Worm (Caenorhabditis elegans) whole organism, mixed stage, embryonic: ENCODE results near the gene H03E18.1.

Experiments used
- M03D4.4 ChIP-seq: sonication (generic microtip); optimal IDR thresholded peaks from 2 replicates; lab custom pipeline; 2017; ENCODE audit warnings: mild to moderate bottlenecking, missing genetic modification characterization, missing compliant biosample characterization
- bed-3 ChIP-seq: fragments of 200-800 bp; sonication (Bioruptor generic); optimal IDR thresholded peaks from 3 replicates; lab custom pipeline; 2018; ENCODE audit warnings: mild to moderate bottlenecking, missing genetic modification characterization, moderate library complexity, missing compliant biosample characterization
- blmp-1 ChIP-seq: fragments of 150-350 bp; optimal IDR thresholded peaks from 2 replicates; lab custom pipeline; 2014; ENCODE audit warnings: missing biosample characterization, missing genetic modification characterization
- ceh-39 ChIP-seq: fragments of 150-350 bp; optimal IDR thresholded peaks from 2 replicates; lab custom pipeline; 2014; ENCODE audit warnings: missing biosample characterization, missing genetic modification characterization
- ceh-43 ChIP-seq: fragments of 200-800 bp; sonication (Bioruptor generic); optimal IDR thresholded peaks from 2 replicates; lab custom pipeline; 2018; ENCODE audit warnings: mild to moderate bottlenecking, missing genetic modification characterization, moderate library complexity, missing compliant biosample characterization
- ceh-83 ChIP-seq: fragments of 200-800 bp; sonication (Bioruptor generic); optimal IDR thresholded peaks from 2 replicates; lab custom pipeline; 2018; ENCODE audit warnings: mild to moderate bottlenecking, missing genetic modification characterization, missing compliant biosample characterization
- ces-1 ChIP-seq: fragments of 150-350 bp; optimal IDR thresholded peaks from 2 replicates; lab custom pipeline; 2014; ENCODE audit warnings: missing biosample characterization, missing genetic modification reagents, missing genetic modification characterization
- cnd-1 ChIP-seq: fragments of 200-800 bp; sonication (Bioruptor generic); optimal IDR thresholded peaks from 2 replicates; lab custom pipeline; 2018; ENCODE audit warnings: mild to moderate bottlenecking, missing genetic modification characterization, missing compliant biosample characterization
- drap-1 ChIP-seq: fragments of 200-800 bp; sonication (Bioruptor generic); optimal IDR thresholded peaks from 3 replicates; lab custom pipeline; 2018; ENCODE audit warnings: mild to moderate bottlenecking, missing genetic modification characterization, missing compliant biosample characterization
- elt-1 ChIP-seq: sonication (generic microtip); optimal IDR thresholded peaks from 2 replicates; lab custom pipeline; 2017; ENCODE audit warnings: missing genetic modification characterization, mild to moderate bottlenecking, missing compliant biosample characterization, antibody characterized with exemption, moderate library complexity, borderline replicate concordance; ENCODE audit not compliant: insufficient read depth
- elt-3 ChIP-seq: fragments of 150-350 bp; optimal IDR thresholded peaks from 2 replicates; lab custom pipeline; 2014; ENCODE audit warnings: missing biosample characterization, missing genetic modification characterization
- ham-2 ChIP-seq: fragments of 200-800 bp; sonication (Bioruptor generic); optimal IDR thresholded peaks from 2 replicates; lab custom pipeline; 2018; ENCODE audit warnings: mild to moderate bottlenecking, missing genetic modification characterization, missing compliant biosample characterization
- lin-13 ChIP-seq: fragments of 150-350 bp; optimal IDR thresholded peaks from 2 replicates; lab custom pipeline; 2014; ENCODE audit warnings: missing biosample characterization, missing genetic modification characterization
- lsy-2 ChIP-seq: fragments of 150-350 bp; optimal IDR thresholded peaks from 2 replicates; lab custom pipeline; 2014; ENCODE audit warnings: missing biosample characterization, missing genetic modification characterization
- mab-5 ChIP-seq: fragments of 150-350 bp; optimal IDR thresholded peaks from 2 replicates; lab custom pipeline; 2014; ENCODE audit warnings: missing biosample characterization, missing genetic modification characterization
- mls-2 ChIP-seq: sonication (generic microtip); optimal IDR thresholded peaks from 2 replicates; lab custom pipeline; 2016; ENCODE audit warnings: mild to moderate bottlenecking, missing genetic modification characterization, moderate library complexity, missing compliant biosample characterization
- nhr-2 ChIP-seq: fragments of 150-350 bp; optimal IDR thresholded peaks from 2 replicates; lab custom pipeline; 2014; ENCODE audit warnings: missing biosample characterization, missing genetic modification characterization
- nhr-237 ChIP-seq: fragments of 150-350 bp; optimal IDR thresholded peaks from 2 replicates; lab custom pipeline; 2014; ENCODE audit warnings: missing biosample characterization, missing genetic modification characterization
- nhr-28 ChIP-seq: fragments of 150-350 bp; optimal IDR thresholded peaks from 2 replicates; lab custom pipeline; 2014; ENCODE audit warnings: missing biosample characterization, missing genetic modification characterization
- nhr-76 ChIP-seq: sonication (generic microtip); optimal IDR thresholded peaks from 2 replicates; lab custom pipeline; 2017; ENCODE audit warnings: missing biosample characterization, missing genetic modification characterization
- sem-2 ChIP-seq: fragments of 200-800 bp; sonication (Bioruptor generic); optimal IDR thresholded peaks from 2 replicates; lab custom pipeline; 2018; ENCODE audit warnings: mild to moderate bottlenecking, missing genetic modification characterization, missing compliant biosample characterization
- snpc-4 ChIP-seq: fragments of 150-350 bp; optimal IDR thresholded peaks from 2 replicates; lab custom pipeline; 2014; ENCODE audit warnings: missing biosample characterization, missing genetic modification characterization
- sptf-1 ChIP-seq: sonication (generic microtip); optimal IDR thresholded peaks from 2 replicates; lab custom pipeline; 2017; ENCODE audit warnings: mild to moderate bottlenecking, missing genetic modification characterization, moderate library complexity, missing compliant biosample characterization
- tbx-8 ChIP-seq: fragments of 200-800 bp; sonication (Bioruptor generic); optimal IDR thresholded peaks from 2 replicates; lab custom pipeline; 2018; ENCODE audit warnings: mild to moderate bottlenecking, missing genetic modification characterization, moderate library complexity, missing compliant biosample characterization
- unc-120 ChIP-seq: sonication (generic microtip); optimal IDR thresholded peaks from 2 replicates; lab custom pipeline; 2017; ENCODE audit warnings: missing genetic modification characterization, missing compliant biosample characterization; ENCODE audit not compliant: poor library complexity, severe bottlenecking
- unc-39 ChIP-seq: fragments of 150-350 bp; optimal IDR thresholded peaks from 2 replicates; lab custom pipeline; 2014; ENCODE audit warnings: missing biosample characterization, missing genetic modification characterization
- unc-62 ChIP-seq: fragments of 150-350 bp; optimal IDR thresholded peaks from 2 replicates; lab custom pipeline; 2014; ENCODE audit warnings: missing biosample characterization, missing genetic modification reagents, missing genetic modification characterization
- zip-8 ChIP-seq: fragments of 150-350 bp; optimal IDR thresholded peaks from 2 replicates; lab custom pipeline; 2014; ENCODE audit warnings: missing biosample characterization, missing genetic modification characterization

Gene H03E18.1

ce11 chrX:8479050-8479449 lies 28.6 kb upstream of the H03E18.1 start:
- TF ChIP-seq ceh-43: no peak
- TF ChIP-seq ham-2 (GFP tag; lab: Kevin White, UChicago): no peak
- TF ChIP-seq nhr-2 (tag; lab: Kevin White, UChicago): no peak
- no peak for TF ChIP-seq nhr-28 (tag; lab: Kevin White, UChicago)
- no peak for TF ChIP-seq tbx-8 (GFP tag; lab: Kevin White, UChicago)
- no peak for TF ChIP-seq sem-2
- no peak for TF ChIP-seq unc-39 (tag; lab: Kevin White, UChicago)
- no peak for TF ChIP-seq unc-62 (GFP tag; lab: Kevin White, UChicago)
- TF ChIP-seq elt-3: no peak

- TF ChIP-seq lin-13 (tag; lab: Kevin White, UChicago) (no peak), ham-2 (GFP tag; lab: Kevin White, UChicago) (no peak), sem-2 (no peak), elt-3 (no peak), ceh-83 (no peak), ces-1 (GFP tag; lab: Kevin White, UChicago) (no peak), sptf-1 (no peak), ceh-43 (no peak)
These were observed 26.0 kb upstream of the H03E18.1 start for ce11 chrX:8481716-8482115.

- TF ChIP-seq blmp-1 (tag; lab: Kevin White, UChicago) (no peak), zip-8 (tag; lab: Kevin White, UChicago) (no peak), unc-62 (GFP tag; lab: Kevin White, UChicago) (no peak), sem-2 (no peak), ceh-43 (no peak), drap-1 (GFP tag; lab: Kevin White, UChicago) (no peak), lsy-2 (tag; lab: Kevin White, UChicago) (no peak), ceh-39 (tag; lab: Kevin White, UChicago) (no peak), bed-3 (no peak), mls-2 (tag; lab: Kevin White, UChicago) (no peak), ceh-83 (no peak)
These were observed 23.7 kb upstream of the H03E18.1 start for ce11 chrX:8483951-8484350.

ce11 chrX:8485392-8485791 lies 22.3 kb upstream of the H03E18.1 start:
- TF ChIP-seq snpc-4 (no peak), lsy-2 (tag; lab: Kevin White, UChicago) (no peak)
- TF ChIP-seq, all 35 proteins: peak for 0

ce11 chrX:8489415-8489814 lies 18.3 kb upstream of the H03E18.1 start:
- TF ChIP-seq blmp-1 (tag; lab: Kevin White, UChicago) (no peak), nhr-28 (tag; lab: Kevin White, UChicago) (no peak), mab-5 (tag; lab: Kevin White, UChicago) (no peak), nhr-76 (tag; lab: Kevin White, UChicago) (no peak), unc-62 (GFP tag; lab: Kevin White, UChicago) (no peak), unc-120 (no peak), sem-2 (no peak), drap-1 (GFP tag; lab: Kevin White, UChicago) (no peak)

ce11 chrX:8489886-8490285 lies 17.8 kb upstream of the H03E18.1 start:
- peak; percentile 29 for TF ChIP-seq ces-1 (GFP tag; lab: Kevin White, UChicago)
- TF ChIP-seq ham-2 (GFP tag; lab: Kevin White, UChicago): no peak

ce11 chrX:8492750-8493149 lies 14.9 kb upstream of the H03E18.1 start:
- TF ChIP-seq lin-13 (tag; lab: Kevin White, UChicago) (no peak), cnd-1 (tag; lab: Kevin White, UChicago) (no peak), ham-2 (GFP tag; lab: Kevin White, UChicago) (no peak)

- TF ChIP-seq sem-2 (no peak), sptf-1 (no peak), ces-1 (GFP tag; lab: Kevin White, UChicago) (no peak), tbx-8 (GFP tag; lab: Kevin White, UChicago) (no peak), mab-5 (tag; lab: Kevin White, UChicago) (no peak), nhr-237 (tag; lab: Kevin White, UChicago) (no peak), cnd-1 (tag; lab: Kevin White, UChicago) (no peak), unc-39 (tag; lab: Kevin White, UChicago) (no peak), M03D4.4 (tag; lab: Kevin White, UChicago) (no peak), nhr-2 (tag; lab: Kevin White, UChicago) (no peak), elt-1 (no peak), drap-1 (GFP tag; lab: Kevin White, UChicago) (no peak), unc-120 (no peak)
These were observed 12.7 kb upstream of the H03E18.1 start, which contains the start of gene T01B10.5 for ce11 chrX:8495005-8495404. Gene T01B10.5, plus strand, starts transcription at chrX:8495305.
